Worm (Caenorhabditis elegans): ENCODE measurements around the gene T12D8.10.
A peak's percentile ranks its signal among the peaks of the same experiment; 100 is the strongest.

T12D8.10 gene

ce11 chrIII:13621717-13622116 lies 20.4 kb downstream of the T12D8.10 start:
- TF ChIP-seq ceh-16 (tag; optimal IDR thresholded peaks at IDR 0.05): no peak
- no peak for TF ChIP-seq mdl-1 (tag; optimal IDR thresholded peaks at IDR 0.05)
- no peak for TF ChIP-seq fkh-2 (tag; optimal IDR thresholded peaks at IDR 0.05)
- no peak for TF ChIP-seq lin-15B (tag; optimal IDR thresholded peaks at IDR 0.05)
- TF ChIP-seq ama-1 (optimal IDR thresholded peaks at IDR 0.05): no peak
- no peak for TF ChIP-seq R02D3.7 (tag; optimal IDR thresholded peaks at IDR 0.05)
- TF ChIP-seq nhr-67 (tag; optimal IDR thresholded peaks at IDR 0.05): no peak
- TF ChIP-seq zag-1 (tag; optimal IDR thresholded peaks at IDR 0.05): no peak
- TF ChIP-seq pqm-1 (tag; optimal IDR thresholded peaks at IDR 0.05): no peak
- no peak for TF ChIP-seq snpc-4 (tag; optimal IDR thresholded peaks at IDR 0.05)
- TF ChIP-seq ceh-28 (tag; optimal IDR thresholded peaks at IDR 0.05): no peak
- no peak for TF ChIP-seq aly-2 (tag; optimal IDR thresholded peaks at IDR 0.05)
- TF ChIP-seq hmg-11 (tag; optimal IDR thresholded peaks at IDR 0.05): no peak
- no peak for TF ChIP-seq ceh-82 (tag; optimal IDR thresholded peaks at IDR 0.05)
- TF ChIP-seq nhr-23 (tag; optimal IDR thresholded peaks at IDR 0.05): no peak
- no peak for TF ChIP-seq nhr-77 (tag; optimal IDR thresholded peaks at IDR 0.05)
- TF ChIP-seq egl-5 (tag; optimal IDR thresholded peaks at IDR 0.05): no peak
- TF ChIP-seq nhr-76 (tag; optimal IDR thresholded peaks at IDR 0.05): no peak

- TF ChIP-seq nhr-25 (tag; optimal IDR thresholded peaks at IDR 0.05) (no peak), lin-39 (tag; optimal IDR thresholded peaks at IDR 0.05) (no peak), nhr-28 (tag; optimal IDR thresholded peaks at IDR 0.05) (no peak), skn-1 (tag; optimal IDR thresholded peaks at IDR 0.05) (no peak), lin-15B (tag; optimal IDR thresholded peaks at IDR 0.05) (no peak), egl-5 (tag; optimal IDR thresholded peaks at IDR 0.05) (no peak), nhr-76 (tag; optimal IDR thresholded peaks at IDR 0.05) (no peak), ceh-16 (tag; optimal IDR thresholded peaks at IDR 0.05) (no peak), unc-62 (GFP tag; optimal IDR thresholded peaks at IDR 0.05) (no peak), aly-2 (tag; optimal IDR thresholded peaks at IDR 0.05) (no peak), tbx-2 (tag; optimal IDR thresholded peaks at IDR 0.05) (no peak), sea-2 (GFP tag; optimal IDR thresholded peaks at IDR 0.05) (no peak)
Observed at ce11 chrIII:13621012-13621411, 21.1 kb downstream of the T12D8.10 start.

- TF ChIP-seq pqm-1 (tag; optimal IDR thresholded peaks at IDR 0.05) (no peak), nhr-11 (tag; optimal IDR thresholded peaks at IDR 0.05) (peak; percentile 26)
Observed at ce11 chrIII:13616793-13617192, 25.3 kb downstream of the T12D8.10 start, which contains the start of gene T12D8.9. TSS of gene T12D8.9 (plus strand) at chrIII:13617104.

- no peak for TF ChIP-seq R02D3.7 (tag; optimal IDR thresholded peaks at IDR 0.05)
- TF ChIP-seq tbx-2 (tag; optimal IDR thresholded peaks at IDR 0.05): no peak
- TF ChIP-seq ceh-28 (tag; optimal IDR thresholded peaks at IDR 0.05): no peak
- TF ChIP-seq skn-1 (tag; optimal IDR thresholded peaks at IDR 0.05): no peak
- TF ChIP-seq sea-2 (GFP tag; optimal IDR thresholded peaks at IDR 0.05): no peak
- no peak for TF ChIP-seq pqm-1 (tag; optimal IDR thresholded peaks at IDR 0.05)
- TF ChIP-seq nhr-77 (tag; optimal IDR thresholded peaks at IDR 0.05): no peak
- no peak for TF ChIP-seq daf-12 (tag; optimal IDR thresholded peaks at IDR 0.05)
- TF ChIP-seq mdl-1 (tag; optimal IDR thresholded peaks at IDR 0.05): no peak
- no peak for TF ChIP-seq elt-2 (tag; optimal IDR thresholded peaks at IDR 0.05)
- no peak for TF ChIP-seq egl-5 (tag; optimal IDR thresholded peaks at IDR 0.05)
- no peak for TF ChIP-seq lin-39 (tag; optimal IDR thresholded peaks at IDR 0.05)
- no peak for TF ChIP-seq unc-39 (tag; optimal IDR thresholded peaks at IDR 0.05)
- TF ChIP-seq ztf-11 (tag; optimal IDR thresholded peaks at IDR 0.05): no peak
- TF ChIP-seq nfya-1 (tag; optimal IDR thresholded peaks at IDR 0.05; ENCODE audit: insufficient read depth): no peak
- no peak for TF ChIP-seq ceh-16 (tag; optimal IDR thresholded peaks at IDR 0.05)
- no peak for TF ChIP-seq fkh-10 (GFP tag; optimal IDR thresholded peaks at IDR 0.05)
- TF ChIP-seq nhr-67 (tag; optimal IDR thresholded peaks at IDR 0.05): no peak
- TF ChIP-seq nhr-43 (tag; optimal IDR thresholded peaks at IDR 0.05; ENCODE audit: poor library complexity, severe bottlenecking): no peak
Observed at ce11 chrIII:13615530-13615929, 26.6 kb downstream of the T12D8.10 start.

ce11 chrIII:13614751-13615150 lies 27.4 kb downstream of the T12D8.10 start:
- TF ChIP-seq nhr-25 (tag; optimal IDR thresholded peaks at IDR 0.05) (no peak), nhr-23 (tag; optimal IDR thresholded peaks at IDR 0.05) (no peak)

- TF ChIP-seq skn-1 (tag; optimal IDR thresholded peaks at IDR 0.05) (no peak), ama-1 (optimal IDR thresholded peaks at IDR 0.05) (peak; percentile 24)
Observed at ce11 chrIII:13614206-13614605, 27.9 kb downstream of the T12D8.10 start.
